Fruit fly (Drosophila melanogaster): Measurements from ENCODE around the gene ZIPIC.
A peak's percentile ranks its signal among the peaks of the same experiment; 100 is the strongest.

ZIPIC gene

dm6 chr3R:30037630-30038029 is 960 bp upstream of the ZIPIC start, which contains the start of gene ocn:
ocn (minus strand) TSS chr3R:30037730.
- TF ChIP-seq Hnf4 (GFP tag; optimal IDR thresholded peaks at IDR 0.05) (no peak), GATAd (GFP tag; optimal IDR thresholded peaks at IDR 0.05) (no peak), Hr83 (GFP tag; optimal IDR thresholded peaks at IDR 0.05; ENCODE audit: poor library complexity, severe bottlenecking) (no peak), Vsx2 (GFP tag; optimal IDR thresholded peaks at IDR 0.05; ENCODE audit: partially characterized antibody) (no peak), Jra (GFP tag; optimal IDR thresholded peaks at IDR 0.05) (no peak), lola (GFP tag; optimal IDR thresholded peaks at IDR 0.05) (no peak), Hr78 (GFP tag; optimal IDR thresholded peaks at IDR 0.05) (no peak), Abd-B (GFP tag; optimal IDR thresholded peaks at IDR 0.05) (no peak), psq (GFP tag; optimal IDR thresholded peaks at IDR 0.05) (no peak), sv (GFP tag; optimal IDR thresholded peaks at IDR 0.05) (no peak), usp (GFP tag; optimal IDR thresholded peaks at IDR 0.05) (no peak), Mio (GFP tag; optimal IDR thresholded peaks at IDR 0.05) (no peak), CG32264 (GFP tag; optimal IDR thresholded peaks at IDR 0.05) (no peak), dl (GFP tag; optimal IDR thresholded peaks at IDR 0.05; ENCODE audit: insufficient read depth in 1 of 2, partially characterized antibody in 2 of 2) (no peak)

dm6 chr3R:30032281-30032680 is 4.4 kb downstream of the ZIPIC start:
- TF ChIP-seq Abd-B (GFP tag; optimal IDR thresholded peaks at IDR 0.05) (no peak), Hr78 (GFP tag; optimal IDR thresholded peaks at IDR 0.05) (no peak), CG9705 (GFP tag; optimal IDR thresholded peaks at IDR 0.05) (no peak), Jra (GFP tag; optimal IDR thresholded peaks at IDR 0.05) (no peak), pan (optimal IDR thresholded peaks at IDR 0.05) (no peak), usp (GFP tag; optimal IDR thresholded peaks at IDR 0.05) (no peak), lola (GFP tag; optimal IDR thresholded peaks at IDR 0.05) (no peak), dsf (GFP tag; optimal IDR thresholded peaks at IDR 0.05; ENCODE audit: borderline replicate concordance) (no peak), OdsH (GFP tag; optimal IDR thresholded peaks at IDR 0.05) (no peak), Rel (GFP tag; optimal IDR thresholded peaks at IDR 0.05) (no peak), Rel (tag; optimal IDR thresholded peaks at IDR 0.05) (no peak), GATAd (GFP tag; optimal IDR thresholded peaks at IDR 0.05) (no peak), HLH106 (tag; optimal IDR thresholded peaks at IDR 0.05) (no peak), br (GFP tag; optimal IDR thresholded peaks at IDR 0.05) (no peak), brk (GFP tag; optimal IDR thresholded peaks at IDR 0.05) (no peak), Hr83 (GFP tag; optimal IDR thresholded peaks at IDR 0.05; ENCODE audit: poor library complexity, severe bottlenecking) (no peak)

- TF ChIP-seq lola (GFP tag; optimal IDR thresholded peaks at IDR 0.05): no peak
- TF ChIP-seq Dfd (GFP tag; optimal IDR thresholded peaks at IDR 0.05): no peak
- TF ChIP-seq HLH106 (tag; optimal IDR thresholded peaks at IDR 0.05): no peak
- no peak for TF ChIP-seq tai (GFP tag; optimal IDR thresholded peaks at IDR 0.05)
- no peak for TF ChIP-seq CG9705 (GFP tag; optimal IDR thresholded peaks at IDR 0.05)
- TF ChIP-seq br (GFP tag; optimal IDR thresholded peaks at IDR 0.05): no peak
These were observed 6.6 kb downstream of the ZIPIC start for dm6 chr3R:30030061-30030460.

- TF ChIP-seq Jra (GFP tag; optimal IDR thresholded peaks at IDR 0.05): no peak
- no peak for TF ChIP-seq brk (GFP tag; optimal IDR thresholded peaks at IDR 0.05)
- TF ChIP-seq br (GFP tag; optimal IDR thresholded peaks at IDR 0.05): no peak
- TF ChIP-seq OdsH (GFP tag; optimal IDR thresholded peaks at IDR 0.05): no peak
- no peak for TF ChIP-seq GATAd (GFP tag; optimal IDR thresholded peaks at IDR 0.05)
- no peak for TF ChIP-seq Hnf4 (GFP tag; optimal IDR thresholded peaks at IDR 0.05)
- no peak for TF ChIP-seq ey (GFP tag; optimal IDR thresholded peaks at IDR 0.05)
- no peak for TF ChIP-seq fru (GFP tag; optimal IDR thresholded peaks at IDR 0.05)
- TF ChIP-seq dmrt93B (GFP tag; optimal IDR thresholded peaks at IDR 0.05): no peak
These were observed 13.2 kb downstream of the ZIPIC start for dm6 chr3R:30023445-30023844.

- TF ChIP-seq Hr78 (GFP tag; optimal IDR thresholded peaks at IDR 0.05) (peak; percentile 23), rgr (GFP tag; optimal IDR thresholded peaks at IDR 0.05) (no peak), Myc (optimal IDR thresholded peaks at IDR 0.05) (peak; percentile 72)
These were observed 14.1 kb downstream of the ZIPIC start, which contains the start of the genes RpS28a and Axn for dm6 chr3R:30022452-30023028. RpS28a (minus strand) TSS chr3R:30022648. Axn (plus strand) TSS chr3R:30022842.

Data from whole organism, wandering third instar larva.